Fruit fly (Drosophila melanogaster) Kc167 (cell line): Measurements from ENCODE around the gene CG31793.

Source experiments
- Myc ChIP-seq: fragments of >200 bp; optimal IDR thresholded peaks from 2 replicates; lab custom pipeline; 2017; ENCODE audit warnings: missing external identifiers
- Sin3A ChIP-seq: fragments of >200 bp; optimal IDR thresholded peaks from 2 replicates; lab custom pipeline; 2018; ENCODE audit warnings: missing external identifiers
- h ChIP-seq: fragments of >200 bp; optimal IDR thresholded peaks from 3 replicates; lab custom pipeline; 2018; ENCODE audit warnings: missing external identifiers
- psq ChIP-seq: fragments of >200 bp; optimal IDR thresholded peaks from 2 replicates; lab custom pipeline; 2017; ENCODE audit warnings: missing external identifiers
- ttk ChIP-seq: sonication (Bioruptor generic); optimal IDR thresholded peaks from 2 replicates; lab custom pipeline; 2017; ENCODE audit warnings: missing external identifiers

DNA sequence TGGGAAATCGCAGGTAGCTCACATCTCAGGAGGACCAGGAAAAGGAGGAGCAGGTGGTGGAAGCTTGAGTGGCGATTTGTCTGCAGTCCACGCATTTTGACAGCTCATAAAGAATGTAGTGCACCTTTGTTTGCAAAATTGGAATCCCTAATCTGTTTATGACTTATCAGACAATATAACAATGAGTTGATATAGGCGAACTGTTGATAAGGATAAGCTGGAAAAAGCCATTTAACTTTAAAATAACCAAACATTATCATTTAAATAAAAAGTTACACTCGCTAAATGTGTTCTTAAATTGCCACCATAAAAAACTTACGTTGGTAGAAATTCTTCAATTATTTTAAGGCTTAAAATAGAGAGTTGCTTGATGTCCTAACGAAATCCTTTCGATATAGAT, 13.0 kb upstream of the CG31793 start, which contains the start of gene CG15170:
- TF ChIP-seq Myc (lab: Kevin White, UChicago) (no peak), h (lab: Kevin White, UChicago) (no peak), Sin3A (no peak), ttk (no peak), psq (lab: Kevin White, UChicago) (no peak)
